Fruit fly (Drosophila melanogaster): ENCODE data around the gene CG6481.

DNA sequence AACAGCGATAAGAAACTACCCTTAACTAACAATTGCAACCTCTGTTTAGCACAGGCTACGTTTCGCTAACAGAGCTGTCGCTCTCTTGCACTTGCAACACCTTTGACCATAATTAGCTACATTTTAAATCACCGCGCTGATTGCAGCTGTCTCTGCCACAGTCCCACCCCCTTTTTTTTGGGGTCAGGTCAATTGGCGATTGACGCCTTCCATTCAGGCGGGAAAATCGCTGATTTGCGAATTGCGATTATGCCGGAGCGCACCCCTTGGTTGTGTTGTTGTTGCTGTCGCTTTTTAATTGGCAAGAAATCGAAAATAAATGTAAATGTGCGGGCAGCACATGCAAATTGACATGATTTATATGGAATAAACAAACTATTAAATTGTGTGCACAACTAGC, 21.1 kb upstream of the CG6481 start:
- TF ChIP-seq pan (optimal IDR thresholded peaks at IDR 0.05) (no peak), usp (GFP tag; optimal IDR thresholded peaks at IDR 0.05) (no peak), CG8478 (optimal IDR thresholded peaks at IDR 0.05) (no peak), EcR (GFP tag; optimal IDR thresholded peaks at IDR 0.05) (no peak), psq (optimal IDR thresholded peaks at IDR 0.05) (no peak)
